Worm (Caenorhabditis elegans) whole organism, early embryonic: Measurements from ENCODE around the gene F09E5.8.

Experiments used
- B0310.2 ChIP-seq: sonication (generic microtip); optimal IDR thresholded peaks from 2 replicates; lab custom pipeline; 2016; ENCODE audit warnings: mild to moderate bottlenecking, missing genetic modification characterization, missing compliant biosample characterization
- F13C5.2 ChIP-seq: sonication (generic microtip); optimal IDR thresholded peaks from 2 replicates; lab custom pipeline; 2017; ENCODE audit warnings: mild to moderate bottlenecking, missing genetic modification characterization, inconsistent platforms, missing compliant biosample characterization
- aly-1 ChIP-seq: sonication (generic microtip); optimal IDR thresholded peaks from 2 replicates; lab custom pipeline; 2016; ENCODE audit warnings: missing genetic modification characterization, missing compliant biosample characterization
- ama-1 ChIP-seq: fragments of 150-350 bp; optimal IDR thresholded peaks from 2 replicates; lab custom pipeline; 2014
- ceh-13 ChIP-seq: fragments of 200-800 bp; sonication (Bioruptor generic); optimal IDR thresholded peaks from 2 replicates; lab custom pipeline; 2018; ENCODE audit warnings: mild to moderate bottlenecking, missing genetic modification characterization, missing compliant biosample characterization
- ceh-36 ChIP-seq: sonication (generic microtip); optimal IDR thresholded peaks from 2 replicates; lab custom pipeline; 2016; ENCODE audit warnings: missing genetic modification characterization, inconsistent platforms, missing compliant biosample characterization
- ets-7 ChIP-seq: sonication (generic microtip); optimal IDR thresholded peaks from 2 replicates; lab custom pipeline; 2016; ENCODE audit warnings: missing genotype, missing genetic modification characterization, missing compliant biosample characterization
- flt-1 ChIP-seq: fragments of 200-800 bp; sonication (Bioruptor generic); IDR thresholded peaks from 2 replicates; pipeline ENCODE4 v1.3.6; 2022; ENCODE audit warnings: missing genetic modification characterization, missing compliant biosample characterization
- hmbx-1 ChIP-seq: sonication (generic microtip); optimal IDR thresholded peaks from 2 replicates; lab custom pipeline; 2016; ENCODE audit warnings: mild to moderate bottlenecking, missing genetic modification characterization, missing compliant biosample characterization
- hmg-4 ChIP-seq: fragments of 200-800 bp; sonication (Bioruptor generic); optimal IDR thresholded peaks from 2 replicates; lab custom pipeline; 2018; ENCODE audit warnings: mild to moderate bottlenecking, missing genetic modification characterization, missing compliant biosample characterization
- hnd-1 ChIP-seq: sonication (generic microtip); optimal IDR thresholded peaks from 2 replicates; lab custom pipeline; 2016; ENCODE audit warnings: missing genetic modification characterization, missing compliant biosample characterization
- pes-1 ChIP-seq: fragments of 200-800 bp; sonication (Bioruptor generic); IDR thresholded peaks from 2 replicates; pipeline ENCODE4 v1.3.6; 2022; ENCODE audit warnings: missing genetic modification reagents, missing genetic modification characterization, missing compliant biosample characterization
- scrt-1 ChIP-seq: fragments of 200-800 bp; sonication (Bioruptor generic); IDR thresholded peaks from 2 replicates; pipeline ENCODE4 v1.3.6; 2022; ENCODE audit warnings: missing genetic modification characterization, missing compliant biosample characterization
- sea-1 ChIP-seq: fragments of 200-800 bp; sonication (Bioruptor generic); conservative IDR thresholded peaks from 2 replicates; pipeline ENCODE4 v1.3.6; 2022; ENCODE audit warnings: missing genetic modification characterization, missing compliant biosample characterization
- tbx-11 ChIP-seq: fragments of 200-800 bp; sonication (Bioruptor generic); IDR thresholded peaks from 2 replicates; pipeline ENCODE4 v1.3.6; 2022; ENCODE audit warnings: missing genetic modification characterization, missing compliant biosample characterization
- tbx-37 ChIP-seq: fragments of 200-800 bp; sonication (Bioruptor generic); conservative IDR thresholded peaks from 2 replicates; pipeline ENCODE4 v1.3.6; 2022; ENCODE audit warnings: missing genetic modification reagents, missing genetic modification characterization, missing compliant biosample characterization
- tra-4 ChIP-seq: sonication (generic microtip); optimal IDR thresholded peaks from 2 replicates; lab custom pipeline; 2017; ENCODE audit warnings: missing genetic modification characterization, missing compliant biosample characterization

The F09E5.8 gene

ce11 chrII:5334628-5335027 is 15.8 kb upstream of the F09E5.8 start:
- no peak for TF ChIP-seq aly-1 (tag; lab: Kevin White, UChicago)
- no peak for TF ChIP-seq scrt-1 (GFP tag; lab: Robert Waterston, UW)
- TF ChIP-seq ceh-36: no peak
- no peak for TF ChIP-seq ets-7 (tag; lab: Kevin White, UChicago)
- TF ChIP-seq ama-1 (lab: Kevin White, UChicago): no peak
- no peak for TF ChIP-seq pes-1 (GFP tag; lab: Robert Waterston, UW)
- TF ChIP-seq hnd-1 (tag; lab: Kevin White, UChicago): no peak
- TF ChIP-seq B0310.2 (tag; lab: Kevin White, UChicago): no peak
- no peak for TF ChIP-seq tbx-11 (GFP tag; lab: Robert Waterston, UW)
- no peak for TF ChIP-seq hmbx-1
- TF ChIP-seq flt-1: no peak
- TF ChIP-seq F13C5.2: no peak
- TF ChIP-seq tra-4: no peak
- TF ChIP-seq hmg-4 (GFP tag; lab: Kevin White, UChicago): no peak
- no peak for TF ChIP-seq ceh-13 (GFP tag; lab: Kevin White, UChicago)
- no peak for TF ChIP-seq sea-1 (GFP tag; lab: Robert Waterston, UW)
- TF ChIP-seq tbx-37: no peak

- TF ChIP-seq tra-4: no peak
- no peak for TF ChIP-seq aly-1 (tag; lab: Kevin White, UChicago)
- no peak for TF ChIP-seq sea-1 (GFP tag; lab: Robert Waterston, UW)
- TF ChIP-seq F13C5.2: no peak
- TF ChIP-seq tbx-11 (GFP tag; lab: Robert Waterston, UW): no peak
- TF ChIP-seq ama-1 (lab: Kevin White, UChicago): no peak
- TF ChIP-seq ceh-36: no peak
- TF ChIP-seq tbx-37: no peak
- TF ChIP-seq hmg-4 (GFP tag; lab: Kevin White, UChicago): no peak
- no peak for TF ChIP-seq ets-7 (tag; lab: Kevin White, UChicago)
- TF ChIP-seq ceh-13 (GFP tag; lab: Kevin White, UChicago): no peak
- no peak for TF ChIP-seq hnd-1 (tag; lab: Kevin White, UChicago)
- TF ChIP-seq scrt-1 (GFP tag; lab: Robert Waterston, UW): no peak
- no peak for TF ChIP-seq pes-1 (GFP tag; lab: Robert Waterston, UW)
- no peak for TF ChIP-seq hmbx-1
These were observed 15.0 kb upstream of the F09E5.8 start for ce11 chrII:5335370-5336034.

ce11 chrII:5336035-5336376 is 14.5 kb upstream of the F09E5.8 start:
- TF ChIP-seq tbx-11 (GFP tag; lab: Robert Waterston, UW): peak; percentile 20; the same call in 1 of the 2 replicates
- TF ChIP-seq aly-1 (tag; lab: Kevin White, UChicago): peak; percentile 6
- TF ChIP-seq F13C5.2: peak; percentile 38
- no peak for TF ChIP-seq ama-1 (lab: Kevin White, UChicago)
- no peak for TF ChIP-seq hmbx-1
- TF ChIP-seq pes-1 (GFP tag; lab: Robert Waterston, UW): no peak

ce11 chrII:5336660-5337494 is 13.6 kb upstream of the F09E5.8 start:
- TF ChIP-seq ama-1 (lab: Kevin White, UChicago) (no peak), hmg-4 (GFP tag; lab: Kevin White, UChicago) (peak; percentile 13)

ce11 chrII:5337495-5337840 is 13.0 kb upstream of the F09E5.8 start:
- no peak for TF ChIP-seq pes-1 (GFP tag; lab: Robert Waterston, UW)
- no peak for TF ChIP-seq hmbx-1
- no peak for TF ChIP-seq ceh-36
- no peak for TF ChIP-seq scrt-1 (GFP tag; lab: Robert Waterston, UW)
- no peak for TF ChIP-seq ets-7 (tag; lab: Kevin White, UChicago)
- no peak for TF ChIP-seq hmg-4 (GFP tag; lab: Kevin White, UChicago)
- no peak for TF ChIP-seq tbx-37
- TF ChIP-seq ama-1 (lab: Kevin White, UChicago): no peak
- TF ChIP-seq sea-1 (GFP tag; lab: Robert Waterston, UW): no peak
- TF ChIP-seq flt-1: no peak

ce11 chrII:5338301-5338700 is 12.2 kb upstream of the F09E5.8 start:
- TF ChIP-seq aly-1 (tag; lab: Kevin White, UChicago): no peak
- TF ChIP-seq pes-1 (GFP tag; lab: Robert Waterston, UW): no peak
- no peak for TF ChIP-seq ceh-36
- TF ChIP-seq hmg-4 (GFP tag; lab: Kevin White, UChicago): no peak
- no peak for TF ChIP-seq flt-1
- TF ChIP-seq hmbx-1: no peak
- no peak for TF ChIP-seq B0310.2 (tag; lab: Kevin White, UChicago)
- TF ChIP-seq hnd-1 (tag; lab: Kevin White, UChicago): no peak
- no peak for TF ChIP-seq tbx-11 (GFP tag; lab: Robert Waterston, UW)
- TF ChIP-seq ceh-13 (GFP tag; lab: Kevin White, UChicago): no peak

ce11 chrII:5339547-5339946 is 10.9 kb upstream of the F09E5.8 start:
- TF ChIP-seq tbx-11 (GFP tag; lab: Robert Waterston, UW) (no peak), F13C5.2 (no peak)
